Worm (Caenorhabditis elegans): Measurements from ENCODE around the gene C25F6.6.

The C25F6.6 gene

DNA sequence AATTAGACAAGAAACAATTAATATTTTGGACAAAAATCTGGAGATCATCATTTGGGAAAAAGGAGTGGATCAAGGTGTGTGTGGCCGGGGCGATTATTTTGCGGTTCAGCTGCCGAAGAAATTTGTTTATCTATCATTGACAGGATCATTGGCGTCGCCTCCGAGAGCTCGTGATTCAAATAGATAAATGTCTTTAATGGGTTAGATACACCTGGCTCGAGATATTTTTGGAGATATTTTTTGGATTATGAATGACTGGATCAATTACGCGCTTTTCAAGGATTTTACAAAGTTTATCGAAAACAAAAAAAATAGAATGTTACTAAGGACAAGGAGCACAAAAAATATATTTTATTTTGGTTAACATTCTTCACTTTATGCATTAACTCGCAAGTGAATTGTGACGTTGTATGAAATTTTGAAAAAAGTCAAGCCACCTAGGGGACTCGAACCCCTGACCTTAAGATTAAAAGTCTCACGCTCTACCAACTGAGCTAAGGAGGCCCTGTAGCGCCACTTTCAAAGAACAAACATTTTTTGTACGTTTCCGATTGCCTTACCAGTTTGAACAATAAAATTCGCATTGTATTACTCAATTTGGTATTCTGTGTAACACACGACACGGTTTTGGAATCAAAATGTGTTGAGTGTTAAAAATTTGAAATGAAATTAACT, at the start of gene C25F6.6 (continued):
- TF ChIP-seq daf-12 (tag; optimal IDR thresholded peaks at IDR 0.05): no peak
- peak; percentile 6 for TF ChIP-seq aha-1 (tag)
- TF ChIP-seq ZK337.2 (GFP tag; IDR thresholded peaks at IDR 0.05): no peak
- TF ChIP-seq egl-43 (GFP tag; IDR thresholded peaks at IDR 0.05): no peak
- TF ChIP-seq skn-1 (tag; optimal IDR thresholded peaks at IDR 0.05): no peak

DNA sequence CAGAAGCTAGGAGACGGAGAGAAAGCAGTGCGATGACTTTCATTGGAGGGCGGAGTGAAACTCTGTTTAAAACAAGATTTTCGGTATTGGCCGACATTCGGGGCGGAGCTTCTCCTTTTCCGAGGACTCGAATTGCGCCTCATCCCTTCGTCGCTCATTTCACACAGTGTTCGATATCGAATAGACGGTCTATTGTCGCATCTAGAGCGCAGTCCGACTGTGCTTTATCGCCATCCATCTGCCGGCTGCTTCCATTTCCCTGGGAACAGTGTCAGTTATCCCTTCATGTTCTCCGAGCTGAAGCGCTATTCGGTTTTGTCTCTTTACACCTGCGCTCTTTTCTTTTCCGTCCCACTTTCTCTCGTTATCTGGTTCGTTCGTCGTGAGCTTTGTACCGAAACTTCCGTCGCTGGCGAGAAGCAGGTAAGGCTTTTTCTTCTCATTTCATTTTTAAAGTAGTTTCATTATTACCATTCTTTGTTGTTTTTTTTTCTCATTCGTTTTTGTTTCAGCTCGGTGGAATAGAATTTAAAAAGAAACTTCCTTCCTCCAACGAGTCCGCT, 42.3 kb upstream of the C25F6.6 start, which contains the start of the genes bus-8A and bus-8B:
Gene bus-8A, plus strand, starts transcription at position 96 of the 563 bp plus-strand sequence.
Gene bus-8B, plus strand, starts transcription at position 513 of the 563 bp plus-strand sequence.
- TF ChIP-seq lin-15B (tag; optimal IDR thresholded peaks at IDR 0.05): no peak
- no peak for TF ChIP-seq dmd-9 (GFP tag; IDR thresholded peaks at IDR 0.05)
- TF ChIP-seq sdz-12 (GFP tag; optimal IDR thresholded peaks at IDR 0.05): no peak
- TF ChIP-seq nhr-111 (GFP tag; optimal IDR thresholded peaks at IDR 0.05): no peak
- TF ChIP-seq duxl-1 (tag; optimal IDR thresholded peaks at IDR 0.05; ENCODE audit: poor library complexity): no peak
- TF ChIP-seq unc-62 (GFP tag; optimal IDR thresholded peaks at IDR 0.05 in 1 of 2): peak in 1 of 2 experiments; percentile 94
- TF ChIP-seq unc-62 (tag; optimal IDR thresholded peaks at IDR 0.05): no peak
- no peak for TF ChIP-seq madf-5 (GFP tag; IDR thresholded peaks at IDR 0.05)
- no peak for TF ChIP-seq Y105C5A.15 (GFP tag; IDR thresholded peaks at IDR 0.05)
- TF ChIP-seq lim-7 (GFP tag; IDR thresholded peaks at IDR 0.05): no peak
- no peak for TF ChIP-seq zip-11 (GFP tag; IDR thresholded peaks at IDR 0.05)
- TF ChIP-seq jun-1 (tag; optimal IDR thresholded peaks at IDR 0.05): no peak
- TF ChIP-seq hlh-30 (tag; optimal IDR thresholded peaks at IDR 0.05; ENCODE audit: insufficient read depth): no peak
- TF ChIP-seq saeg-2 (GFP tag; IDR thresholded peaks at IDR 0.05): no peak
- no peak for TF ChIP-seq nhr-25 (tag; optimal IDR thresholded peaks at IDR 0.05; ENCODE audit: borderline replicate concordance, insufficient read depth)
- TF ChIP-seq ctbp-1 (GFP tag; IDR thresholded peaks at IDR 0.05): no peak
- no peak for TF ChIP-seq hmg-1.1 (GFP tag; IDR thresholded peaks at IDR 0.05)
- TF ChIP-seq egl-43 (GFP tag; IDR thresholded peaks at IDR 0.05): 0 out of 2 replicates have a peak, but pooled peaks have one; percentile 24

DNA sequence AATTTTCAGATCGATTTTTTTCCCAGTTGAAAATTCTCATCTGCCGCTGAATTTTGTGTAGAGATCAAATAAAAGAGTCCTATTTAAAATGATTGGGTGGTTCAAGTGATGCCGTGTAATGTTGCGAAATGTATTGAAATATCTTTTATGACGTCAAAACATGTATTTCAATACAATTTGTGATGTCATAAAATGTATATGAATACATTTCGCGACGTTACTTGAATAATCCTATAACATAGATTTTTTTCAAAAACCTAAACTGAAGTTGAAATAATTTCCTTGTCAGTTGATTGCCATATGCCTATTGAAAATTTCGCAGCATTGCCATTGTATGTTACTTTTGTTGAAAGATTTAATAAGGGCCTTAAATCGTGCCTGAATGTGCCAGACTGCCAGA, 38.9 kb upstream of the C25F6.6 start, which contains the start of gene F55D1.1:
Gene F55D1.1, plus strand, starts transcription at position 301 of the 400 bp plus-strand sequence.
- TF ChIP-seq snpc-1.2 (GFP tag; IDR thresholded peaks at IDR 0.05): no peak
- no peak for TF ChIP-seq zip-2 (tag; optimal IDR thresholded peaks at IDR 0.05)
- TF ChIP-seq nhr-76 (tag; optimal IDR thresholded peaks at IDR 0.05): no peak
- no peak for TF ChIP-seq Y105C5A.15 (GFP tag; IDR thresholded peaks at IDR 0.05)
- no peak for TF ChIP-seq ceh-28 (tag; optimal IDR thresholded peaks at IDR 0.05)
- TF ChIP-seq ztf-7 (tag; optimal IDR thresholded peaks at IDR 0.05): no peak

DNA sequence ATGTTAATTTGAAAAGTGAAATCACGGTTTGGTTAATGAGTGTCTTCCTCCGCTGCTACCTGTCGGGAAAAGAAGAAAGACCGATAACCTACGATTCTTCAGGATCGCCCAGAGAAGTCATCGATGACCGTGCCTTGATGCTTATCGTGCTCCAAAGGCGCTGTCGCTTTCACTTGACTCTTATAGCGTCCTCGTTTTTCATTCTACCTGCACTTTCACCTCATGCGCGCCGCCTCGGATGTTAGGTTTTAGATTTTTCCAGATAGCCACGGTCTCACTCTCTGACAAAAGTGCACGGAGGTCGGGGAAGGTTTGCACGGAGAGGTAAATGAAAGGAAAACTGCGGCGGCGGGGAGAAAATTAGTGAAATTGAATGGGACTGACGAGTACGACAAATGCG, 38.2 kb upstream of the C25F6.6 start:
- TF ChIP-seq fos-1 (tag; optimal IDR thresholded peaks at IDR 0.05) (no peak), ceh-20 (GFP tag; IDR thresholded peaks at IDR 0.05) (no peak), set-16 (GFP tag; IDR thresholded peaks at IDR 0.05) (no peak), ceh-44 (GFP tag; IDR thresholded peaks at IDR 0.05) (no peak), nhr-41 (GFP tag; IDR thresholded peaks at IDR 0.05) (no peak), ZK337.2 (GFP tag; IDR thresholded peaks at IDR 0.05) (no peak), F49E8.2 (tag; optimal IDR thresholded peaks at IDR 0.05; ENCODE audit: borderline replicate concordance) (no peak), mdl-1 (tag; optimal IDR thresholded peaks at IDR 0.05) (no peak), daf-12 (tag; optimal IDR thresholded peaks at IDR 0.05) (no peak), daf-19 (GFP tag; conservative IDR thresholded peaks at IDR 0.05) (no peak), snpc-1.2 (GFP tag; IDR thresholded peaks at IDR 0.05) (no peak), T26A8.4 (GFP tag; IDR thresholded peaks at IDR 0.05) (no peak), mes-2 (tag; optimal IDR thresholded peaks at IDR 0.05; ENCODE audit: poor library complexity, severe bottlenecking) (no peak), ces-1 (GFP tag; optimal IDR thresholded peaks at IDR 0.05) (no peak), pha-4 (GFP tag; IDR thresholded peaks at IDR 0.05) (no peak), pha-4 (tag; optimal IDR thresholded peaks at IDR 0.05) (no peak), gei-8 (GFP tag; optimal IDR thresholded peaks at IDR 0.05) (no peak)

Data from whole organism, L4 larva.